Fruit fly (Drosophila melanogaster) whole organism, embryonic: ENCODE data around the gene Lrch.

Experiments used
- Adf1 ChIP-seq: fragments of 200-800 bp; sonication (Bioruptor generic); IDR thresholded peaks from 2 replicates; pipeline ENCODE4 v1.3.6; 2022; ENCODE audit warnings: missing biosample characterization, missing genetic modification characterization
- Antp ChIP-seq: fragments of 200-800 bp; sonication (Bioruptor generic); optimal IDR thresholded peaks from 3 replicates; lab custom pipeline; 2016; ENCODE audit warnings: missing biosample characterization, missing genetic modification characterization
- Awh ChIP-seq: fragments of 200-800 bp; sonication (Bioruptor generic); IDR thresholded peaks from 2 replicates; pipeline ENCODE4, ENCODE4 v1.3.6; 2022; ENCODE audit warnings: missing biosample characterization, missing genetic modification characterization
- B-H2 ChIP-seq: fragments of 200-800 bp; sonication (Bioruptor generic); optimal IDR thresholded peaks from 2 replicates; lab custom pipeline; 2018; ENCODE audit warnings: missing biosample characterization, mild to moderate bottlenecking, missing genetic modification characterization
- Bdp1 ChIP-seq: fragments of 200-800 bp; sonication (Bioruptor generic); optimal IDR thresholded peaks from 3 replicates; lab custom pipeline; 2016; ENCODE audit warnings: missing biosample characterization, missing genetic modification characterization
- BtbVII ChIP-seq: fragments of 200-800 bp; sonication (Bioruptor generic); optimal IDR thresholded peaks from 3 replicates; lab custom pipeline; 2017; ENCODE audit warnings: missing biosample characterization, mild to moderate bottlenecking, missing genetic modification characterization
- CG11456 ChIP-seq: fragments of 200-800 bp; sonication (Bioruptor generic); IDR thresholded peaks from 3 replicates; pipeline ENCODE4 v1.3.6; 2022; ENCODE audit warnings: missing biosample characterization, missing genetic modification characterization
- CG11696 ChIP-seq: fragments of 200-800 bp; sonication (Bioruptor generic); IDR thresholded peaks from 2 replicates; pipeline ENCODE4 v1.3.6; 2022; ENCODE audit warnings: missing biosample characterization, missing genetic modification characterization
- CG12299 ChIP-seq: fragments of 200-800 bp; sonication (Bioruptor generic); optimal IDR thresholded peaks from 2 replicates; lab custom pipeline; 2018; ENCODE audit warnings: missing biosample characterization, mild to moderate bottlenecking, missing genetic modification characterization
- CG1233 ChIP-seq: fragments of 200-800 bp; sonication (Bioruptor generic); optimal IDR thresholded peaks from 4 replicates; lab custom pipeline; 2018; ENCODE audit warnings: missing biosample characterization, mild to moderate bottlenecking, missing genetic modification characterization
- CG12744 ChIP-seq: fragments of 200-800 bp; sonication (Bioruptor generic); optimal IDR thresholded peaks from 2 replicates; lab custom pipeline; 2016; ENCODE audit warnings: missing biosample characterization, missing genetic modification characterization
- CG13287 ChIP-seq: fragments of 200-800 bp; sonication (Bioruptor generic); IDR thresholded peaks from 2 replicates; pipeline ENCODE4 v1.3.6; 2022; ENCODE audit warnings: missing biosample characterization, missing genetic modification characterization; ENCODE audit not compliant: partially characterized antibody
- CG14710 ChIP-seq: fragments of 200-800 bp; sonication (Bioruptor generic); optimal IDR thresholded peaks from 3 replicates; lab custom pipeline; 2019; ENCODE audit warnings: missing biosample characterization, mild to moderate bottlenecking, missing genetic modification characterization, moderate library complexity
- CG15073 ChIP-seq: fragments of 200-800 bp; sonication (Bioruptor generic); optimal IDR thresholded peaks from 2 replicates; lab custom pipeline; 2016; ENCODE audit warnings: missing biosample characterization, missing genetic modification characterization
- CG15601 ChIP-seq: fragments of 200-800 bp; sonication (Bioruptor generic); optimal IDR thresholded peaks from 3 replicates; lab custom pipeline; 2019; ENCODE audit warnings: missing biosample characterization, mild to moderate bottlenecking, missing genetic modification characterization, moderate library complexity
- CG17912 ChIP-seq: fragments of 200-800 bp; sonication (Bioruptor generic); optimal IDR thresholded peaks from 2 replicates; lab custom pipeline; 2018; ENCODE audit warnings: missing biosample characterization, mild to moderate bottlenecking, missing genetic modification characterization
- CG30020 ChIP-seq: fragments of 200-800 bp; optimal IDR thresholded peaks from 2 replicates; lab custom pipeline; 2019; ENCODE audit warnings: missing biosample characterization, mild to moderate bottlenecking, missing genetic modification characterization, moderate library complexity
- CG34422 ChIP-seq: fragments of 200-800 bp; sonication (Bioruptor generic); IDR thresholded peaks from 3 replicates; pipeline ENCODE4 v1.3.6; 2022; ENCODE audit warnings: missing biosample characterization, missing genetic modification characterization
- CG6765 ChIP-seq: fragments of 200-800 bp; sonication (Bioruptor generic); optimal IDR thresholded peaks from 3 replicates; lab custom pipeline; 2017; ENCODE audit warnings: missing biosample characterization, mild to moderate bottlenecking, missing genetic modification characterization
- CG6854 ChIP-seq: fragments of 200-800 bp; sonication (Bioruptor generic); optimal IDR thresholded peaks from 3 replicates; lab custom pipeline; 2017; ENCODE audit warnings: missing biosample characterization, mild to moderate bottlenecking, missing genetic modification characterization
- CG7928 ChIP-seq: fragments of 200-800 bp; sonication (Bioruptor generic); optimal IDR thresholded peaks from 2 replicates; lab custom pipeline; 2017; ENCODE audit warnings: missing biosample characterization, mild to moderate bottlenecking, missing genetic modification characterization
- Dbx ChIP-seq: fragments of 200-800 bp; sonication (Bioruptor generic); IDR thresholded peaks from 3 replicates; pipeline ENCODE4 v1.3.6; 2022; ENCODE audit warnings: missing biosample characterization, missing genetic modification characterization
- Ets97D ChIP-seq: fragments of 200-800 bp; sonication (Bioruptor generic); optimal IDR thresholded peaks from 3 replicates; lab custom pipeline; 2016; ENCODE audit warnings: missing biosample characterization, missing genetic modification characterization
- Hmr ChIP-seq: fragments of 200-800 bp; sonication (Bioruptor generic); optimal IDR thresholded peaks from 3 replicates; lab custom pipeline; 2017; ENCODE audit warnings: mild to moderate bottlenecking, missing biosample characterization, missing genetic modification reagents, missing genetic modification characterization
- Hmx ChIP-seq: fragments of 200-800 bp; sonication (Bioruptor generic); optimal IDR thresholded peaks from 2 replicates; lab custom pipeline; 2016; ENCODE audit warnings: missing biosample characterization, missing genetic modification characterization
- MTF-1 ChIP-seq: fragments of 200-800 bp; sonication (Bioruptor generic); optimal IDR thresholded peaks from 2 replicates; lab custom pipeline; 2018; ENCODE audit warnings: missing biosample characterization, mild to moderate bottlenecking, missing genetic modification characterization, borderline replicate concordance
- Nf-YC ChIP-seq: fragments of 200-800 bp; optimal IDR thresholded peaks from 3 replicates; lab custom pipeline; 2019; ENCODE audit warnings: missing biosample characterization, mild to moderate bottlenecking, missing genetic modification characterization, moderate library complexity
- Ptx1 ChIP-seq: fragments of 200-800 bp; sonication (Bioruptor generic); IDR thresholded peaks from 2 replicates; pipeline ENCODE4 v1.3.6; 2022; ENCODE audit warnings: missing biosample characterization, missing genetic modification characterization
- Rfx ChIP-seq: fragments of 200-800 bp; sonication (Bioruptor generic); IDR thresholded peaks from 2 replicates; pipeline ENCODE4 v1.3.6; 2022; ENCODE audit warnings: missing biosample characterization, missing genetic modification characterization
- Usf ChIP-seq: fragments of 200-800 bp; sonication (Bioruptor generic); optimal IDR thresholded peaks from 2 replicates; lab custom pipeline; 2017; ENCODE audit warnings: missing genotype, missing biosample characterization, missing genetic modification characterization
- caup ChIP-seq: fragments of 200-800 bp; sonication (Bioruptor generic); optimal IDR thresholded peaks from 3 replicates; lab custom pipeline; 2017; ENCODE audit warnings: missing biosample characterization, mild to moderate bottlenecking, missing genetic modification characterization, moderate library complexity; ENCODE audit not compliant: severe bottlenecking
- ci ChIP-seq: fragments of 200-800 bp; sonication (Bioruptor generic); IDR thresholded peaks from 3 replicates; pipeline ENCODE4 v1.3.6; 2022; ENCODE audit warnings: missing biosample characterization, missing genetic modification characterization
- dpn ChIP-seq, 2 experiments: fragments of 200-800 bp; sonication (Bioruptor generic); optimal IDR thresholded peaks; 3 replicates each; lab custom pipeline; 2016; ENCODE audit warnings: missing biosample characterization in 2 of 2, missing genetic modification characterization in 2 of 2
- ewg ChIP-seq: fragments of 200-800 bp; sonication (Bioruptor generic); optimal IDR thresholded peaks from 3 replicates; lab custom pipeline; 2017; ENCODE audit warnings: mild to moderate bottlenecking, missing biosample characterization, missing genetic modification reagents, missing genetic modification characterization
- fru ChIP-seq: fragments of >200 bp; optimal IDR thresholded peaks from 2 replicates; lab custom pipeline; 2017
- gro ChIP-seq: fragments of 200-800 bp; sonication (Bioruptor generic); optimal IDR thresholded peaks from 2 replicates; lab custom pipeline; 2016; ENCODE audit warnings: missing biosample characterization, missing genetic modification characterization
- her ChIP-seq: fragments of 200-800 bp; sonication (Bioruptor generic); optimal IDR thresholded peaks from 2 replicates; lab custom pipeline; 2016; ENCODE audit warnings: missing biosample characterization, missing genetic modification characterization
- jing ChIP-seq: fragments of 200-800 bp; sonication (Bioruptor generic); optimal IDR thresholded peaks from 2 replicates; lab custom pipeline; 2018; ENCODE audit warnings: missing biosample characterization, mild to moderate bottlenecking, missing genetic modification characterization
- kni ChIP-seq: fragments of 200-800 bp; sonication (Bioruptor generic); optimal IDR thresholded peaks from 3 replicates; lab custom pipeline; 2017; ENCODE audit warnings: mild to moderate bottlenecking, missing biosample characterization, missing genetic modification reagents, missing genetic modification characterization
- pnt ChIP-seq: fragments of 200-800 bp; sonication (Bioruptor generic); optimal IDR thresholded peaks from 3 replicates; lab custom pipeline; 2016; ENCODE audit warnings: missing biosample characterization, missing genetic modification characterization
- sens ChIP-seq: fragments of 200-800 bp; sonication (Bioruptor generic); peaks from one replicate; lab custom pipeline; 2016; ENCODE audit warnings: missing biosample characterization, missing genetic modification characterization
- sima ChIP-seq: fragments of 200-800 bp; sonication (Bioruptor generic); optimal IDR thresholded peaks from 2 replicates; lab custom pipeline; 2016; ENCODE audit warnings: missing biosample characterization, missing genetic modification characterization
- sqz ChIP-seq: fragments of 200-800 bp; sonication (Bioruptor generic); optimal IDR thresholded peaks from 3 replicates; lab custom pipeline; 2018; ENCODE audit warnings: missing biosample characterization, mild to moderate bottlenecking, missing genetic modification characterization
- tgo ChIP-seq: fragments of 200-800 bp; sonication (Bioruptor generic); IDR thresholded peaks from 3 replicates; pipeline ENCODE4 v1.3.6; 2022; ENCODE audit warnings: missing biosample characterization, missing genetic modification characterization
- tin ChIP-seq: fragments of 200-800 bp; sonication (Bioruptor generic); optimal IDR thresholded peaks from 3 replicates; lab custom pipeline; 2016; ENCODE audit warnings: missing biosample characterization, missing genetic modification characterization
- z ChIP-seq: fragments of 200-800 bp; sonication (Bioruptor generic); IDR thresholded peaks from 3 replicates; pipeline ENCODE4 v1.3.6; 2022; ENCODE audit warnings: missing biosample characterization, missing genetic modification characterization
- zen ChIP-seq: fragments of 200-800 bp; sonication (Bioruptor generic); optimal IDR thresholded peaks from 3 replicates; lab custom pipeline; 2018; ENCODE audit warnings: missing biosample characterization, mild to moderate bottlenecking, missing genetic modification characterization, moderate library complexity

Gene Lrch

DNA sequence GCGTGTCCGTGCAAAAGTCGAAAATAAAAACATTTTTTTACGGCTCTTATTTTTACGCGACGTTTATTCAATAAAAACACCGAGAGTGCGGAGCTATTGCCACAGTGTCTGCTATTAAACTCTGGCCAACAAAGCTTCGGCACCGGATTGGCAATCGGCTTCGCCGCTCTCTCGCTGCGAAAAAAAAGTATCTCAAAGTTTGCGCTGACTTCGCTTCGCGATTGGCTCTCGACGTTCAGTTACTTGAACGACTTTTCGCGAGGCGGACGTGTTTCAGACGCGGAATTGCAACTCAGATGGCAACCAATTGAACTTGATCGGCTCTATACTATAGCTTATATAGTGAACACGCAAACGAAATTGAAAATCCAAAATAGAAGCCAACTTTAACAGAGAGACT lies 5.2 kb upstream of the Lrch start (continued):
- TF ChIP-seq CG15073 (GFP tag; lab: Kevin White, UChicago), result no peak
- no peak for TF ChIP-seq Antp (GFP tag; lab: Kevin White, UChicago)
- no peak for TF ChIP-seq CG6854
- no peak for TF ChIP-seq tgo (GFP tag; lab: Robert Waterston, UW)
- no peak for TF ChIP-seq sima (GFP tag; lab: Kevin White, UChicago)
- TF ChIP-seq CG11456 (GFP tag; lab: Robert Waterston, UW), result no peak
- TF ChIP-seq fru (lab: Kevin White, UChicago), result no peak
- TF ChIP-seq ci (GFP tag; lab: Robert Waterston, UW), result no peak
- no peak for TF ChIP-seq sqz (GFP tag; lab: Kevin White, UChicago)
- TF ChIP-seq pnt (GFP tag; lab: Kevin White, UChicago), result no peak
- TF ChIP-seq CG12744 (GFP tag; lab: Kevin White, UChicago), result no peak
- TF ChIP-seq caup (GFP tag; lab: Kevin White, UChicago), result peak; percentile 10
- peak; percentile 84 for TF ChIP-seq Nf-YC (tag; lab: Kevin White, UChicago)
- peak; percentile 37; the same call in 1 of the 2 replicates for TF ChIP-seq CG13287 (GFP tag; lab: Robert Waterston, UW)
- peak; percentile 45; the same call in 2 of the 3 replicates for TF ChIP-seq Dbx (GFP tag; lab: Robert Waterston, UW)
- TF ChIP-seq gro (GFP tag; lab: Kevin White, UChicago), result peak; percentile 26
- TF ChIP-seq CG17912 (GFP tag; lab: Kevin White, UChicago), result no peak
- no peak for TF ChIP-seq CG1233 (GFP tag; lab: Kevin White, UChicago)
- no peak for TF ChIP-seq CG6765 (GFP tag; lab: Kevin White, UChicago)
- TF ChIP-seq CG15601, result no peak
- TF ChIP-seq B-H2 (GFP tag; lab: Kevin White, UChicago), result peak; percentile 52
- no peak for TF ChIP-seq Ptx1 (GFP tag; lab: Robert Waterston, UW)
- TF ChIP-seq Awh, result no peak
- TF ChIP-seq Rfx (GFP tag; lab: Robert Waterston, UW), result peak; percentile 40; the same call in 1 of the 2 replicates
- TF ChIP-seq sens (GFP tag; lab: Kevin White, UChicago), result no peak
- no peak for TF ChIP-seq CG14710
- peak; percentile 11 for TF ChIP-seq BtbVII
- no peak for TF ChIP-seq Hmx
- TF ChIP-seq CG12299, result no peak
- no peak for TF ChIP-seq Usf
- TF ChIP-seq dpn (GFP tag; optimal IDR thresholded peaks at IDR 0.05; lab: Kevin White, UChicago), result no peak
- TF ChIP-seq tin, result no peak
- TF ChIP-seq CG7928 (GFP tag; lab: Kevin White, UChicago), result no peak
- peak; percentile 55; the same call in 1 of the 2 replicates for TF ChIP-seq Adf1 (GFP tag; lab: Robert Waterston, UW)
- TF ChIP-seq MTF-1 (GFP tag; lab: Kevin White, UChicago), result no peak
- TF ChIP-seq CG34422 (GFP tag; lab: Robert Waterston, UW), result peak; percentile 34; the same call in 1 of the 3 replicates
- no peak for TF ChIP-seq jing
- peak; percentile 11 for TF ChIP-seq Hmr
- TF ChIP-seq Ets97D (GFP tag; lab: Kevin White, UChicago), result no peak
- no peak for TF ChIP-seq Bdp1
- no peak for TF ChIP-seq kni
- TF ChIP-seq zen (tag; lab: Kevin White, UChicago), result no peak
- no peak for TF ChIP-seq her (GFP tag; lab: Kevin White, UChicago)
- TF ChIP-seq z (GFP tag; lab: Robert Waterston, UW), result 0 out of 3 replicates have a peak, but pooled peaks have one; percentile 31
- no peak for TF ChIP-seq ewg (GFP tag; lab: Kevin White, UChicago)
- TF ChIP-seq CG11696 (GFP tag; lab: Robert Waterston, UW), result no peak
- no peak for TF ChIP-seq CG30020 (tag; lab: Kevin White, UChicago)
